Worm (Caenorhabditis elegans) whole organism, early embryonic: ENCODE measurements around the gene mmaa-1.
"Not testable (repeated sequence)": the region's sequence is repeated elsewhere in the genome, so short reads cannot be mapped to it uniquely, and the experiment has no call there.

Experiments
- F13C5.2 ChIP-seq: sonication (generic microtip); optimal IDR thresholded peaks from 2 replicates; lab custom pipeline; 2017; ENCODE audit warnings: mild to moderate bottlenecking, missing genetic modification characterization, inconsistent platforms, missing compliant biosample characterization
- ama-1 ChIP-seq: fragments of 150-350 bp; optimal IDR thresholded peaks from 2 replicates; lab custom pipeline; 2014
- ceh-13 ChIP-seq: fragments of 200-800 bp; sonication (Bioruptor generic); optimal IDR thresholded peaks from 2 replicates; lab custom pipeline; 2018; ENCODE audit warnings: mild to moderate bottlenecking, missing genetic modification characterization, missing compliant biosample characterization
- ets-7 ChIP-seq: sonication (generic microtip); optimal IDR thresholded peaks from 2 replicates; lab custom pipeline; 2016; ENCODE audit warnings: missing genotype, missing genetic modification characterization, missing compliant biosample characterization
- flt-1 ChIP-seq: fragments of 200-800 bp; sonication (Bioruptor generic); IDR thresholded peaks from 2 replicates; pipeline ENCODE4 v1.3.6; 2022; ENCODE audit warnings: missing genetic modification characterization, missing compliant biosample characterization
- hnd-1 ChIP-seq: sonication (generic microtip); optimal IDR thresholded peaks from 2 replicates; lab custom pipeline; 2016; ENCODE audit warnings: missing genetic modification characterization, missing compliant biosample characterization
- pes-1 ChIP-seq: fragments of 200-800 bp; sonication (Bioruptor generic); IDR thresholded peaks from 2 replicates; pipeline ENCODE4 v1.3.6; 2022; ENCODE audit warnings: missing genetic modification reagents, missing genetic modification characterization, missing compliant biosample characterization

- not testable (repeated sequence) for TF ChIP-seq hnd-1 (tag; lab: Kevin White, UChicago); ama-1 (lab: Kevin White, UChicago); pes-1 (GFP tag; lab: Robert Waterston, UW); ets-7 (tag; lab: Kevin White, UChicago); ceh-13; flt-1 (GFP tag; lab: Robert Waterston, UW); F13C5.2
These were observed 16.9 kb downstream of the mmaa-1 start, which contains the start of the genes T02G5.14 and T02G5.15 for ce11 chrII:7084021-7084420.
